Worm (Caenorhabditis elegans): Measurements from ENCODE around the gene F07C3.3.

ce11 chrV:9271835-9272234 lies 39.6 kb upstream of the F07C3.3 start:
- TF ChIP-seq madf-8 (GFP tag; conservative IDR thresholded peaks at IDR 0.05) (no peak), unc-62 (GFP tag; optimal IDR thresholded peaks at IDR 0.05) (no peak)
